Fruit fly (Drosophila melanogaster): ENCODE results near the gene vig2.
A peak's percentile ranks its signal among the peaks of the same experiment; 100 is the strongest.

The vig2 gene

dm6 chr3R:25077280-25077820 lies 45.8 kb upstream of the vig2 start (continued):
- TF ChIP-seq ttk (GFP tag; IDR thresholded peaks at IDR 0.05): no peak
- TF ChIP-seq CG3065 (GFP tag; optimal IDR thresholded peaks at IDR 0.05): no peak
- TF ChIP-seq Myb (GFP tag; optimal IDR thresholded peaks at IDR 0.05): no peak
- no peak for TF ChIP-seq tap (tag; optimal IDR thresholded peaks at IDR 0.05)
- TF ChIP-seq CG5245 (GFP tag; optimal IDR thresholded peaks at IDR 0.05): peak; percentile 25
- TF ChIP-seq Usf (GFP tag; optimal IDR thresholded peaks at IDR 0.05): no peak
- no peak for TF ChIP-seq CG12104 (GFP tag; optimal IDR thresholded peaks at IDR 0.05)
- TF ChIP-seq pros (GFP tag; optimal IDR thresholded peaks at IDR 0.05): no peak
- TF ChIP-seq otp (GFP tag; IDR thresholded peaks at IDR 0.05): no peak
- TF ChIP-seq CG6272 (GFP tag; IDR thresholded peaks at IDR 0.05): no peak
- peak; percentile 8 for TF ChIP-seq sens (GFP tag)
- TF ChIP-seq Rfx (GFP tag; IDR thresholded peaks at IDR 0.05): no peak
- no peak for TF ChIP-seq gce (GFP tag; IDR thresholded peaks at IDR 0.05)
- no peak for TF ChIP-seq sna (GFP tag; IDR thresholded peaks at IDR 0.05; ENCODE audit: partially characterized antibody)
- no peak for TF ChIP-seq CG8765 (GFP tag; IDR thresholded peaks at IDR 0.05)
- TF ChIP-seq CG16813 (GFP tag; IDR thresholded peaks at IDR 0.05; ENCODE audit: partially characterized antibody): no peak
- TF ChIP-seq tin (GFP tag; optimal IDR thresholded peaks at IDR 0.05): no peak
- TF ChIP-seq hth (optimal IDR thresholded peaks at IDR 0.05): peak; percentile 50
- TF ChIP-seq cad (GFP tag; optimal IDR thresholded peaks at IDR 0.05): peak; percentile 75
- no peak for TF ChIP-seq CG8281 (tag; optimal IDR thresholded peaks at IDR 0.05)
- TF ChIP-seq tll (GFP tag; optimal IDR thresholded peaks at IDR 0.05): peak in 1 of 2 experiments; percentile 89
- no peak for TF ChIP-seq Dbx (GFP tag; IDR thresholded peaks at IDR 0.05)
- TF ChIP-seq CG12769 (tag; optimal IDR thresholded peaks at IDR 0.05): no peak
- TF ChIP-seq en (GFP tag; optimal IDR thresholded peaks at IDR 0.05): no peak
- TF ChIP-seq unc-4 (GFP tag; IDR thresholded peaks at IDR 0.05; ENCODE audit: partially characterized antibody): no peak
- no peak for TF ChIP-seq C15 (GFP tag; IDR thresholded peaks at IDR 0.05)

dm6 chr3R:25078665-25079064 lies 44.5 kb upstream of the vig2 start:
- TF ChIP-seq D19B (GFP tag; optimal IDR thresholded peaks at IDR 0.05) (peak; percentile 3), CG3847 (GFP tag; IDR thresholded peaks at IDR 0.05) (no peak), cad (GFP tag; optimal IDR thresholded peaks at IDR 0.05) (peak; percentile 43), dati (GFP tag; IDR thresholded peaks at IDR 0.05) (no peak), gsb-n (tag; optimal IDR thresholded peaks at IDR 0.05) (peak; percentile 94), Awh (GFP tag; IDR thresholded peaks at IDR 0.05) (no peak), CG17612 (GFP tag; IDR thresholded peaks at IDR 0.05) (no peak), sens (GFP tag) (peak; percentile 44)

dm6 chr3R:25080446-25080845 lies 42.7 kb upstream of the vig2 start:
- TF ChIP-seq H2.0 (GFP tag; IDR thresholded peaks at IDR 0.05) (no peak), croc (GFP tag; conservative IDR thresholded peaks at IDR 0.05) (no peak), gcm (GFP tag; optimal IDR thresholded peaks at IDR 0.05) (no peak), CG10654 (GFP tag; optimal IDR thresholded peaks at IDR 0.05) (no peak), CG3726 (GFP tag; IDR thresholded peaks at IDR 0.05) (no peak), mirr (GFP tag; optimal IDR thresholded peaks at IDR 0.05) (no peak), CG1792 (GFP tag; optimal IDR thresholded peaks at IDR 0.05) (no peak), trh (GFP tag; optimal IDR thresholded peaks at IDR 0.05) (no peak), CoRest (tag; optimal IDR thresholded peaks at IDR 0.05) (peak; percentile 43), CG1832 (GFP tag; optimal IDR thresholded peaks at IDR 0.05) (peak; percentile 94), HLH54F (GFP tag; optimal IDR thresholded peaks at IDR 0.05) (no peak), CG34224 (GFP tag; IDR thresholded peaks at IDR 0.05; ENCODE audit: partially characterized antibody) (peak; percentile 41; the same call in 1 of the 3 replicates), CG2199 (GFP tag; IDR thresholded peaks at IDR 0.05) (peak; percentile 75; the same call in 1 of the 3 replicates), hbn (GFP tag; IDR thresholded peaks at IDR 0.05; ENCODE audit: partially characterized antibody) (no peak), CG4360 (GFP tag; IDR thresholded peaks at IDR 0.05) (no peak), Nf-YA (GFP tag; IDR thresholded peaks at IDR 0.05) (peak; percentile 99), CG12942 (GFP tag; optimal IDR thresholded peaks at IDR 0.05) (no peak), chn (GFP tag; optimal IDR thresholded peaks at IDR 0.05) (no peak), sens (GFP tag) (peak; percentile 37), Nf-YC (tag; optimal IDR thresholded peaks at IDR 0.05) (peak; percentile 100), CG3995 (GFP tag; optimal IDR thresholded peaks at IDR 0.05) (no peak)
